Worm (Caenorhabditis elegans) whole organism, L4 larva: ENCODE measurements around the gene col-68.
A peak's percentile ranks its signal among the peaks of the same experiment; 100 is the strongest.

Experiments used
- F10B5.3 ChIP-seq: sonication (generic microtip); optimal IDR thresholded peaks from 2 replicates; lab custom pipeline; 2016; ENCODE audit warnings: mild to moderate bottlenecking, missing genetic modification characterization, missing compliant biosample characterization
- F44E2.7 ChIP-seq: fragments of 200-800 bp; sonication (Bioruptor generic); IDR thresholded peaks from 2 replicates; pipeline ENCODE4 v2.1.2; 2022; ENCODE audit warnings: missing genetic modification characterization, missing compliant biosample characterization
- F49E8.2 ChIP-seq: sonication (generic microtip); optimal IDR thresholded peaks from 2 replicates; lab custom pipeline; 2016; ENCODE audit warnings: missing compliant biosample characterization, mild to moderate bottlenecking, missing genetic modification characterization, borderline replicate concordance
- T20F7.1 ChIP-seq: fragments of 200-800 bp; sonication (Bioruptor generic); optimal IDR thresholded peaks from 2 replicates; lab custom pipeline; 2018; ENCODE audit warnings: mild to moderate bottlenecking, missing genetic modification characterization, missing compliant biosample characterization
- T26A8.4 ChIP-seq: fragments of 200-800 bp; sonication (Bioruptor generic); IDR thresholded peaks from 2 replicates; pipeline ENCODE4 v1.3.6; 2022; ENCODE audit warnings: missing genetic modification characterization, missing compliant biosample characterization
- Y75B8A.6 ChIP-seq: fragments of 200-800 bp; sonication (Bioruptor generic); IDR thresholded peaks from 2 replicates; pipeline ENCODE4 v1.3.6; 2022; ENCODE audit warnings: missing genetic modification reagents, missing genetic modification characterization, missing compliant biosample characterization
- aly-2 ChIP-seq: sonication (generic microtip); optimal IDR thresholded peaks from 2 replicates; lab custom pipeline; 2018; ENCODE audit warnings: missing biosample characterization, missing genetic modification characterization
- ama-1 ChIP-seq: fragments of 150-350 bp; optimal IDR thresholded peaks from 2 replicates; lab custom pipeline; 2014; ENCODE audit warnings: inconsistent platforms, mixed read lengths
- ceh-20 ChIP-seq: fragments of 200-800 bp; sonication (Bioruptor generic); IDR thresholded peaks from 2 replicates; pipeline ENCODE4 v1.3.6; 2022; ENCODE audit warnings: missing genetic modification reagents, missing genetic modification characterization, missing compliant biosample characterization
- ceh-28 ChIP-seq: fragments of 150-350 bp; optimal IDR thresholded peaks from 2 replicates; lab custom pipeline; 2014; ENCODE audit warnings: missing biosample characterization, missing genetic modification reagents, missing genetic modification characterization
- ceh-32 ChIP-seq: sonication (generic microtip); optimal IDR thresholded peaks from 2 replicates; lab custom pipeline; 2016; ENCODE audit warnings: mild to moderate bottlenecking, missing genetic modification characterization, missing compliant biosample characterization; ENCODE audit not compliant: poor library complexity
- ceh-62 ChIP-seq: sonication (generic microtip); optimal IDR thresholded peaks from 2 replicates; lab custom pipeline; 2017; ENCODE audit warnings: missing biosample characterization, missing genetic modification characterization
- ceh-82 ChIP-seq: sonication (generic microtip); optimal IDR thresholded peaks from 2 replicates; lab custom pipeline; 2017; ENCODE audit warnings: missing biosample characterization, missing genetic modification characterization
- ces-1 ChIP-seq: fragments of 150-350 bp; sonication (generic microtip); optimal IDR thresholded peaks from 4 replicates; lab custom pipeline; 2014; ENCODE audit warnings: missing biosample characterization, missing genetic modification reagents, missing genetic modification characterization
- dmd-6 ChIP-seq: fragments of 200-800 bp; sonication (Bioruptor generic); IDR thresholded peaks from 2 replicates; pipeline ENCODE4 v1.3.6; 2022; ENCODE audit warnings: missing genetic modification reagents, missing genetic modification characterization, missing compliant biosample characterization
- duxl-1 ChIP-seq: sonication (generic microtip); optimal IDR thresholded peaks from 2 replicates; lab custom pipeline; 2016; ENCODE audit warnings: mild to moderate bottlenecking, missing genetic modification characterization, moderate library complexity, missing compliant biosample characterization; ENCODE audit not compliant: poor library complexity
- dve-1 ChIP-seq: sonication (generic microtip); optimal IDR thresholded peaks from 2 replicates; lab custom pipeline; 2017; ENCODE audit warnings: antibody characterized with exemption, mild to moderate bottlenecking, missing genetic modification characterization, missing compliant biosample characterization; ENCODE audit not compliant: insufficient read depth
- fos-1 ChIP-seq: fragments of 150-350 bp; optimal IDR thresholded peaks from 2 replicates; lab custom pipeline; 2014; ENCODE audit warnings: missing biosample characterization, missing genetic modification characterization
- hlh-11 ChIP-seq: fragments of 200-800 bp; sonication (Bioruptor generic); optimal IDR thresholded peaks from 2 replicates; lab custom pipeline; 2018; ENCODE audit warnings: mild to moderate bottlenecking, missing genetic modification characterization, missing compliant biosample characterization
- hlh-30 ChIP-seq: sonication (generic microtip); optimal IDR thresholded peaks from 2 replicates; lab custom pipeline; 2017; ENCODE audit warnings: antibody characterized with exemption, mild to moderate bottlenecking, missing genetic modification characterization, missing compliant biosample characterization; ENCODE audit not compliant: insufficient read depth
- hmg-1.1 ChIP-seq: fragments of 200-800 bp; sonication (Bioruptor generic); IDR thresholded peaks from 2 replicates; pipeline ENCODE4 v1.3.6; 2022; ENCODE audit warnings: missing genetic modification reagents, missing genetic modification characterization, missing compliant biosample characterization
- jun-1 ChIP-seq: fragments of 150-350 bp; optimal IDR thresholded peaks from 2 replicates; lab custom pipeline; 2014; ENCODE audit warnings: missing biosample characterization, missing genetic modification reagents, missing genetic modification characterization
- lin-1 ChIP-seq: fragments of 200-800 bp; sonication (Bioruptor generic); IDR thresholded peaks from 2 replicates; pipeline ENCODE4 v1.3.6; 2022; ENCODE audit warnings: missing genetic modification reagents, missing genetic modification characterization, missing compliant biosample characterization
- lin-13 ChIP-seq: fragments of 150-350 bp; optimal IDR thresholded peaks from 2 replicates; lab custom pipeline; 2014; ENCODE audit warnings: missing biosample characterization, missing genetic modification reagents, missing genetic modification characterization
- lin-15B ChIP-seq: fragments of 150-350 bp; sonication (generic microtip); optimal IDR thresholded peaks from 3 replicates; lab custom pipeline; 2014; ENCODE audit warnings: missing biosample characterization, missing genetic modification characterization
- lsy-2 ChIP-seq, 2 experiments: fragments of 150-350 bp in 1 of 2; sonication (generic microtip) in 1 of 2; optimal IDR thresholded peaks; 2 replicates each; lab custom pipeline; 2014 to 2017; ENCODE audit warnings: missing biosample characterization in 2 of 2, missing genetic modification characterization in 2 of 2
- mdl-1 ChIP-seq, 2 experiments: fragments of 150-350 bp in 1 of 2; sonication (generic microtip) in 1 of 2; optimal IDR thresholded peaks; 2 replicates each; lab custom pipeline; 2014 to 2017; ENCODE audit warnings: missing biosample characterization in 2 of 2, missing genetic modification characterization in 2 of 2
- mxl-3 ChIP-seq: fragments of 200-800 bp; sonication (Bioruptor generic); optimal IDR thresholded peaks from 2 replicates; lab custom pipeline; 2018; ENCODE audit warnings: mild to moderate bottlenecking, missing genetic modification characterization, missing compliant biosample characterization
- nhr-111 ChIP-seq: fragments of 200-800 bp; sonication (Bioruptor generic); optimal IDR thresholded peaks from 2 replicates; lab custom pipeline; 2018; ENCODE audit warnings: mild to moderate bottlenecking, missing genetic modification characterization, missing compliant biosample characterization
- nhr-25 ChIP-seq: sonication (generic microtip); optimal IDR thresholded peaks from 2 replicates; lab custom pipeline; 2017; ENCODE audit warnings: missing genetic modification characterization, mild to moderate bottlenecking, missing compliant biosample characterization, antibody characterized with exemption, moderate library complexity, borderline replicate concordance; ENCODE audit not compliant: insufficient read depth
- pqm-1 ChIP-seq: sonication (generic microtip); optimal IDR thresholded peaks from 2 replicates; lab custom pipeline; 2017; ENCODE audit warnings: missing biosample characterization, missing genetic modification characterization
- snpc-4 ChIP-seq: fragments of 150-350 bp; optimal IDR thresholded peaks from 2 replicates; lab custom pipeline; 2014; ENCODE audit warnings: missing biosample characterization, missing genetic modification characterization
- tra-1 ChIP-seq: fragments of 200-800 bp; sonication (Bioruptor generic); IDR thresholded peaks from 2 replicates; pipeline ENCODE4 v1.3.6; 2022; ENCODE audit warnings: missing genetic modification reagents, missing genetic modification characterization, missing compliant biosample characterization
- unc-130 ChIP-seq: sonication (generic microtip); optimal IDR thresholded peaks from 2 replicates; lab custom pipeline; 2016; ENCODE audit warnings: missing genetic modification reagents, missing genetic modification characterization, missing compliant biosample characterization
- unc-62 ChIP-seq, 3 experiments: fragments of 150-350 bp in 1 of 3; sonication (generic microtip); optimal IDR thresholded peaks in 2 of 3; peaks in 1 of 3; 1 replicate in 1 of 3; 2 replicates in 2 of 3; lab custom pipeline; 2014 to 2017; ENCODE audit warnings: missing biosample characterization in 3 of 3, missing genetic modification characterization in 3 of 3, missing genetic modification reagents in 3 of 3, missing genotype in 1 of 3
- zag-1 ChIP-seq: fragments of 150-350 bp; optimal IDR thresholded peaks from 2 replicates; lab custom pipeline; 2014; ENCODE audit warnings: missing biosample characterization, missing genetic modification characterization
- zip-11 ChIP-seq: fragments of 200-800 bp; sonication (Bioruptor generic); IDR thresholded peaks from 2 replicates; pipeline ENCODE4 v1.3.6; 2022; ENCODE audit warnings: missing genetic modification characterization, missing compliant biosample characterization
- ztf-7 ChIP-seq: fragments of 150-350 bp; optimal IDR thresholded peaks from 2 replicates; lab custom pipeline; 2014; ENCODE audit warnings: missing biosample characterization, missing genetic modification characterization

col-68 gene

ce11 chrII:76662-77061 is 27.7 kb upstream of the col-68 start:
- peak; percentile 66 for TF ChIP-seq dmd-6 (GFP tag; lab: Robert Waterston, UW)
- no peak for TF ChIP-seq unc-130 (GFP tag; lab: Kevin White, UChicago)
- no peak for TF ChIP-seq tra-1
- peak; percentile 23 for TF ChIP-seq hlh-30 (tag; lab: Kevin White, UChicago)
- TF ChIP-seq lin-13 (GFP tag; lab: Kevin White, UChicago) = no peak
- TF ChIP-seq pqm-1 (tag; lab: Kevin White, UChicago) = peak; percentile 64
- peak; percentile 32 for TF ChIP-seq dve-1 (tag; lab: Kevin White, UChicago)

ce11 chrII:79166-79565 is 25.2 kb upstream of the col-68 start, which contains the start of gene C23H3.9:
TSS of gene C23H3.9 (minus strand) at chrII:79266.
- TF ChIP-seq Y75B8A.6 (GFP tag; lab: Robert Waterston, UW) = no peak
- no peak for TF ChIP-seq pqm-1 (tag; lab: Kevin White, UChicago)
- no peak for TF ChIP-seq jun-1 (tag; lab: Kevin White, UChicago)
- TF ChIP-seq ceh-32 (tag; lab: Kevin White, UChicago) = no peak
- TF ChIP-seq hlh-11 (tag; lab: Kevin White, UChicago) = no peak
- TF ChIP-seq zag-1 = no peak
- no peak for TF ChIP-seq fos-1 (tag; lab: Kevin White, UChicago)
- TF ChIP-seq zip-11 (GFP tag; lab: Robert Waterston, UW) = no peak
- no peak for TF ChIP-seq T26A8.4 (GFP tag; lab: Robert Waterston, UW)
- no peak for TF ChIP-seq hmg-1.1
- no peak for TF ChIP-seq nhr-111
- no peak for TF ChIP-seq mdl-1 (tag; optimal IDR thresholded peaks at IDR 0.05; lab: Kevin White, UChicago)
- TF ChIP-seq ceh-62 (tag; lab: Kevin White, UChicago) = no peak
- TF ChIP-seq lin-1 = no peak
- no peak for TF ChIP-seq snpc-4 (tag; lab: Kevin White, UChicago)
- TF ChIP-seq ztf-7 (tag; lab: Kevin White, UChicago) = no peak
- TF ChIP-seq, all 104 proteins: peak for 0

- TF ChIP-seq F44E2.7 (GFP tag; lab: Robert Waterston, UW) (no peak), unc-62 (GFP tag; optimal IDR thresholded peaks at IDR 0.05 in 1 of 2; lab: Kevin White, UChicago) (peak in 1 of 2 experiments; percentile 13), unc-62 (tag; optimal IDR thresholded peaks at IDR 0.05; lab: Kevin White, UChicago) (no peak)
These were observed 20.2 kb upstream of the col-68 start, which contains the start of gene C50D2.6 for ce11 chrII:84134-84533. TSS of gene C50D2.6 (plus strand) at chrII:84434.

DNA sequence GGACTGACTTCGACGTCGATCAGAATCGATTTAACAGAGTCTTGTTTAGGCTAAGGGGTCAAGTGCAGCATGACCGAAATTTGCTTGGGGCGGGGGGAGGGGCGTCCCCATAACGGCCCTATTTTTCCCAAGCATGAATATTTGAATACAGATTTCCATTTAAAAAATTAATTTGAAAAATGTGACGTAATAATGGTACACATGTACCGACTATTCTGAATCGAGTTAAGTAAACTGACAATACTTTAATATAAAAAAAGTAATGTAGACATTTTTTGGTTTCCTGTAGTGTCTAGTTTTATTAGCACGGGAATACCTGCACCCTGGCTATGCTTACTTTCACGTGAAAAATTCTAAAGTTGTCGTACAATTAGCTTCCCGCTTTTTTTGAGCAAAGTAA is 17.5 kb upstream of the col-68 start:
- TF ChIP-seq mxl-3 (GFP tag; lab: Kevin White, UChicago) (no peak), nhr-111 (no peak)

DNA sequence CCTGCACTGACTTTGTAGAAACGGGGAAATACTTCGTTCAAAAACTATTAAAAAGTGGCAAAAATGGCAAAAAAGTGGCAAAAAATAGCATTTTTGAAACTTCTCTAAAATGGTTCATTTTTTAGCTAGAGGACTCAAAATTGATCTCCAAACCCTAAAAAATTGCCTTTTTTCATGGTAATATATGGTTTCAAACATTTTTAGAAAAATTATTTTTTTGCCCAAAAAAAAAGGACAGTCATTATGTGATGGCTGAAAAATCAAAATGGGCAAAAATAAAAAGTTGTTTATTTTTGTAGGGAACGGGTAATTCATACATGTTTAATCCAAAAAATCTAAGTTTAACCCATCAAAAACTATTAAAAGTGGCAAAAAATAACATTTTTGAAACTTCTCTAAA is 16.4 kb upstream of the col-68 start:
- TF ChIP-seq nhr-25 (no peak), ces-1 (GFP tag; lab: Kevin White, UChicago) (no peak), ceh-82 (tag; lab: Kevin White, UChicago) (no peak), F10B5.3 (tag; lab: Kevin White, UChicago) (no peak), ceh-20 (no peak), duxl-1 (tag; lab: Kevin White, UChicago) (no peak), F49E8.2 (no peak), hlh-30 (tag; lab: Kevin White, UChicago) (no peak), lin-15B (tag; lab: Kevin White, UChicago) (no peak), ama-1 (no peak), T20F7.1 (no peak), aly-2 (tag; lab: Kevin White, UChicago) (no peak), lsy-2 (tag; optimal IDR thresholded peaks at IDR 0.05; lab: Kevin White, UChicago) (no peak), ceh-28 (tag; lab: Kevin White, UChicago) (no peak)
